Worm (Caenorhabditis elegans): ENCODE results near the gene vha-1.

DNA sequence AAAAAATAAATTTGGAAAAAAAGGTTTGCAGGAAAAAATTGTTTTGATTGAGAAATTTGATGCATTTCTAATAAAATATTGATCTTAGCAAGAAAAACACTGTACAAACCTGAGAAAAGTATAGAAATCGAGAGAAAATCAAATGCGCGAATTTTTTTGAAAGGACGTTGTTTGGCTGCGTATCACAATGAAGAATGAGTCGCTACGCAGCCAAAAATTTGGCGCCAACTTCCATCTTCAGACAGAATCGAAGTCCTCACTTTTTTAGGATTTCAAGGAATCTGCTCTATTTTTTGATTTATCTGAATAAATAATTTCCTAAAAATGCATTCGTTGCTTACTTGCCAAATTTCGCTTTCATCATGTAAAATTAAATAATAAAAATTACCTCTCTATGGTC, 34.4 kb upstream of the vha-1 start:
- TF ChIP-seq ref-1 (GFP tag; conservative IDR thresholded peaks at IDR 0.05), result no peak
- no peak for TF ChIP-seq flt-1 (GFP tag; IDR thresholded peaks at IDR 0.05)
- TF ChIP-seq ztf-29 (GFP tag; IDR thresholded peaks at IDR 0.05), result no peak
- TF ChIP-seq ztf-23 (GFP tag; IDR thresholded peaks at IDR 0.05), result no peak
- TF ChIP-seq T22C8.4 (GFP tag; IDR thresholded peaks at IDR 0.05), result no peak
- TF ChIP-seq tab-1 (GFP tag; IDR thresholded peaks at IDR 0.05), result no peak
- no peak for TF ChIP-seq med-1 (GFP tag; optimal IDR thresholded peaks at IDR 0.05; ENCODE audit: insufficient read depth)
